Worm (Caenorhabditis elegans) whole organism, young adult: ENCODE measurements around the gene hum-5.

Experiments used
- D2030.7 ChIP-seq: fragments of 200-800 bp; sonication (Bioruptor generic); IDR thresholded peaks from 2 replicates; pipeline ENCODE4 v1.3.6; 2022; ENCODE audit warnings: missing genetic modification reagents, missing genetic modification characterization, missing compliant biosample characterization
- F33H1.4 ChIP-seq: fragments of 200-800 bp; sonication (Bioruptor generic); IDR thresholded peaks from 2 replicates; pipeline ENCODE4 v1.3.6; 2022; ENCODE audit warnings: missing genetic modification reagents, missing genetic modification characterization, missing compliant biosample characterization
- F37B4.10 ChIP-seq: fragments of 200-800 bp; sonication (Bioruptor generic); IDR thresholded peaks from 2 replicates; pipeline ENCODE4 v1.3.6; 2022; ENCODE audit warnings: missing genetic modification characterization, missing compliant biosample characterization
- F39B2.1 ChIP-seq: fragments of 200-800 bp; sonication (Bioruptor generic); IDR thresholded peaks from 2 replicates; pipeline ENCODE4 v1.3.6; 2022; ENCODE audit warnings: missing genetic modification reagents, missing genetic modification characterization, missing compliant biosample characterization
- F57A8.1 ChIP-seq: fragments of 200-800 bp; sonication (Bioruptor generic); optimal IDR thresholded peaks from 2 replicates; lab custom pipeline; 2018; ENCODE audit warnings: mild to moderate bottlenecking, missing genetic modification characterization, moderate library complexity, missing compliant biosample characterization
- K12H6.12 ChIP-seq: fragments of 200-800 bp; sonication (Bioruptor generic); optimal IDR thresholded peaks from 2 replicates; lab custom pipeline; 2018; ENCODE audit warnings: mild to moderate bottlenecking, missing genetic modification characterization, missing compliant biosample characterization
- ZK185.1 ChIP-seq: sonication (generic microtip); optimal IDR thresholded peaks from 2 replicates; lab custom pipeline; 2016; ENCODE audit warnings: mild to moderate bottlenecking, missing genetic modification characterization, missing compliant biosample characterization; ENCODE audit not compliant: poor library complexity, severe bottlenecking
- atf-7 ChIP-seq: sonication (generic microtip); optimal IDR thresholded peaks from 2 replicates; lab custom pipeline; 2017; ENCODE audit warnings: mild to moderate bottlenecking, missing genetic modification characterization, missing compliant biosample characterization
- athp-1 ChIP-seq: sonication (generic microtip); optimal IDR thresholded peaks from 2 replicates; lab custom pipeline; 2017; ENCODE audit warnings: mild to moderate bottlenecking, missing genetic modification characterization, missing compliant biosample characterization
- attf-3 ChIP-seq: fragments of 200-800 bp; sonication (Bioruptor generic); conservative IDR thresholded peaks from 2 replicates; pipeline ENCODE4 v1.3.6; 2022; ENCODE audit warnings: missing genetic modification reagents, missing genetic modification characterization, missing compliant biosample characterization
- attf-5 ChIP-seq: fragments of 200-800 bp; sonication (Bioruptor generic); optimal IDR thresholded peaks from 2 replicates; lab custom pipeline; 2018; ENCODE audit warnings: mild to moderate bottlenecking, missing genetic modification characterization, missing compliant biosample characterization
- cebp-1 ChIP-seq, 2 experiments: fragments of 200-800 bp in 1 of 2; sonication (Bioruptor generic) in 1 of 2; sonication (generic microtip) in 1 of 2; IDR thresholded peaks in 1 of 2; optimal IDR thresholded peaks in 1 of 2; 2 replicates each; pipeline versions ENCODE4 v1.3.6 to Lab custom; 2017 to 2022; ENCODE audit warnings: missing compliant biosample characterization in 2 of 2, missing genetic modification characterization in 2 of 2, mild to moderate bottlenecking in 1 of 2, missing genetic modification reagents in 1 of 2, moderate library complexity in 1 of 2
- cebp-2 ChIP-seq: fragments of 200-800 bp; sonication (Bioruptor generic); IDR thresholded peaks from 2 replicates; pipeline ENCODE4 v1.3.6; 2022; ENCODE audit warnings: missing genetic modification characterization, missing compliant biosample characterization
- ceh-27 ChIP-seq: fragments of 200-800 bp; sonication (Bioruptor generic); optimal IDR thresholded peaks from 2 replicates; lab custom pipeline; 2018; ENCODE audit warnings: mild to moderate bottlenecking, missing genetic modification characterization, moderate library complexity, missing compliant biosample characterization
- ceh-58 ChIP-seq: fragments of 200-800 bp; sonication (Bioruptor generic); IDR thresholded peaks from 2 replicates; pipeline ENCODE4 v1.3.6; 2022; ENCODE audit warnings: missing genetic modification characterization, missing compliant biosample characterization
- hlh-26 ChIP-seq: fragments of 200-800 bp; sonication (Bioruptor generic); conservative IDR thresholded peaks from 2 replicates; pipeline ENCODE4 v1.3.6; 2022; ENCODE audit warnings: missing genetic modification reagents, missing genetic modification characterization, missing compliant biosample characterization
- lin-26 ChIP-seq: fragments of 200-800 bp; sonication (Bioruptor generic); IDR thresholded peaks from 2 replicates; pipeline ENCODE4 v1.3.6; 2022; ENCODE audit warnings: missing genetic modification reagents, missing genetic modification characterization, missing compliant biosample characterization
- lin-35 ChIP-seq, 3 experiments: fragments of 150-350 bp in 2 of 3; sonication (generic microtip) in 1 of 3; optimal IDR thresholded peaks; 2 replicates each; lab custom pipeline; 2014 to 2018; ENCODE audit warnings: missing biosample characterization in 3 of 3, missing genetic modification characterization in 3 of 3, missing genetic modification reagents in 3 of 3
- lsl-1 ChIP-seq: fragments of 200-800 bp; sonication (Bioruptor generic); optimal IDR thresholded peaks from 2 replicates; lab custom pipeline; 2018; ENCODE audit warnings: mild to moderate bottlenecking, missing genetic modification characterization, moderate library complexity, missing compliant biosample characterization
- madf-3 ChIP-seq: fragments of 200-800 bp; sonication (Bioruptor generic); IDR thresholded peaks from 2 replicates; pipeline ENCODE4 v1.3.6; 2022; ENCODE audit warnings: missing genetic modification reagents, missing genetic modification characterization, missing compliant biosample characterization
- mcd-1 ChIP-seq: fragments of 200-800 bp; sonication (Bioruptor generic); IDR thresholded peaks from 2 replicates; pipeline ENCODE4 v1.3.6; 2022; ENCODE audit warnings: missing genetic modification reagents, missing genetic modification characterization, missing compliant biosample characterization
- nhr-120 ChIP-seq: fragments of 200-800 bp; sonication (Bioruptor generic); IDR thresholded peaks from 2 replicates; pipeline ENCODE4 v1.3.6; 2022; ENCODE audit warnings: missing genetic modification characterization, missing compliant biosample characterization
- pha-4 ChIP-seq: fragments of 150-350 bp; sonication (generic microtip); optimal IDR thresholded peaks from 2 replicates; lab custom pipeline; 2014; ENCODE audit warnings: missing biosample characterization, missing genetic modification reagents, missing genetic modification characterization
- rpc-1 ChIP-seq, 2 experiments: fragments of 150-350 bp in 1 of 2; sonication (generic microtip) in 1 of 2; optimal IDR thresholded peaks; 2 replicates each; lab custom pipeline; 2014 to 2018; ENCODE audit warnings: missing biosample characterization in 1 of 2, missing genetic modification characterization in 1 of 2, missing genetic modification reagents in 1 of 2, missing genotype in 1 of 2
- snpc-1.1 ChIP-seq: sonication (generic microtip); optimal IDR thresholded peaks from 2 replicates; lab custom pipeline; 2017; ENCODE audit warnings: missing genetic modification characterization, mild to moderate bottlenecking, missing compliant biosample characterization, antibody characterized with exemption, moderate library complexity, missing genotype, missing genetic modification reagents; ENCODE audit not compliant: insufficient read depth
- somi-1 ChIP-seq: fragments of 200-800 bp; sonication (Bioruptor generic); optimal IDR thresholded peaks from 2 replicates; lab custom pipeline; 2018; ENCODE audit warnings: mild to moderate bottlenecking, missing genetic modification characterization, missing compliant biosample characterization
- tbp1 ChIP-seq: fragments of 200-800 bp; sonication (Bioruptor generic); optimal IDR thresholded peaks from 2 replicates; lab custom pipeline; 2018; ENCODE audit warnings: mild to moderate bottlenecking, missing genetic modification characterization, missing compliant biosample characterization
- unc-62 ChIP-seq: fragments of 150-350 bp; optimal IDR thresholded peaks from 2 replicates; lab custom pipeline; 2014; ENCODE audit warnings: missing biosample characterization, missing genetic modification reagents, missing genetic modification characterization
- zfh-2 ChIP-seq: fragments of 200-800 bp; sonication (Bioruptor generic); conservative IDR thresholded peaks from 2 replicates; pipeline ENCODE4 v1.3.6; 2022; ENCODE audit warnings: missing genetic modification reagents, missing genetic modification characterization, missing compliant biosample characterization
- ztf-18 ChIP-seq: sonication (generic microtip); optimal IDR thresholded peaks from 2 replicates; lab custom pipeline; 2016; ENCODE audit warnings: missing genotype, mild to moderate bottlenecking, missing genetic modification characterization, missing compliant biosample characterization
- ztf-25 ChIP-seq: fragments of 200-800 bp; sonication (Bioruptor generic); IDR thresholded peaks from 2 replicates; pipeline ENCODE4 v1.3.6; 2022; ENCODE audit warnings: missing genetic modification reagents, missing genetic modification characterization, missing compliant biosample characterization
- ztf-6 ChIP-seq: fragments of 200-800 bp; sonication (Bioruptor generic); IDR thresholded peaks from 2 replicates; pipeline ENCODE4 v1.3.6; 2022; ENCODE audit warnings: missing genetic modification reagents, missing genetic modification characterization, missing compliant biosample characterization

The hum-5 gene

ce11 chrIII:4070239-4070638 lies 33.6 kb upstream of the hum-5 start:
- TF ChIP-seq zfh-2 (0 out of 2 replicates have a peak, but pooled peaks have one; percentile 25), lin-35 (GFP tag; optimal IDR thresholded peaks at IDR 0.05; lab: Kevin White, UChicago) (no peak)

- TF ChIP-seq zfh-2 (peak; percentile 52), mcd-1 (GFP tag; lab: Robert Waterston, UW) (0 out of 2 replicates have a peak, but pooled peaks have one; percentile 10), nhr-120 (GFP tag; lab: Robert Waterston, UW) (no peak)
Measured at ce11 chrIII:4068120-4068519, 31.5 kb upstream of the hum-5 start.

- TF ChIP-seq cebp-2 (GFP tag; lab: Robert Waterston, UW) (no peak), F39B2.1 (GFP tag; lab: Robert Waterston, UW) (no peak), snpc-1.1 (tag; lab: Kevin White, UChicago) (no peak), ZK185.1 (no peak), athp-1 (no peak), atf-7 (tag; lab: Kevin White, UChicago) (no peak), F37B4.10 (GFP tag; lab: Robert Waterston, UW) (no peak), somi-1 (no peak), lsl-1 (no peak), ztf-6 (no peak), hlh-26 (GFP tag; lab: Robert Waterston, UW) (no peak), pha-4 (tag; lab: Kevin White, UChicago) (no peak), ceh-27 (GFP tag; lab: Kevin White, UChicago) (no peak)
Measured at ce11 chrIII:4066333-4066732, 29.7 kb upstream of the hum-5 start, which contains the start of gene unc-79. Gene unc-79 (plus strand): TSS chrIII:4066633.

ce11 chrIII:4063724-4064123 lies 27.1 kb upstream of the hum-5 start:
- TF ChIP-seq K12H6.12 (tag; lab: Kevin White, UChicago) = peak; percentile 33
- no peak for TF ChIP-seq F57A8.1 (GFP tag; lab: Kevin White, UChicago)
- 0 out of 2 replicates have a peak, but pooled peaks have one; percentile 38 for TF ChIP-seq mcd-1 (GFP tag; lab: Robert Waterston, UW)
- no peak for TF ChIP-seq unc-62
- no peak for TF ChIP-seq ceh-58 (GFP tag; lab: Robert Waterston, UW)
- TF ChIP-seq ztf-18 (tag; lab: Kevin White, UChicago) = peak; percentile 1
- TF ChIP-seq attf-3 = 0 out of 2 replicates have a peak, but pooled peaks have one; percentile 16
- no peak for TF ChIP-seq cebp-1 (GFP tag; IDR thresholded peaks at IDR 0.05; lab: Robert Waterston, UW)
- peak; percentile 38 for TF ChIP-seq cebp-1 (tag; optimal IDR thresholded peaks at IDR 0.05; lab: Kevin White, UChicago)
- TF ChIP-seq ztf-25 (GFP tag; lab: Robert Waterston, UW) = 0 out of 2 replicates have a peak, but pooled peaks have one; percentile 34
- TF ChIP-seq zfh-2 = peak; percentile 94
- TF ChIP-seq attf-5 (GFP tag; lab: Kevin White, UChicago) = peak; percentile 13

- peak; percentile 43 for TF ChIP-seq D2030.7 (GFP tag; lab: Robert Waterston, UW)
- 0 out of 2 replicates have a peak, but pooled peaks have one; percentile 75 for TF ChIP-seq cebp-2 (GFP tag; lab: Robert Waterston, UW)
- TF ChIP-seq lin-26 (GFP tag; lab: Robert Waterston, UW) = peak; percentile 54; the same call in 1 of the 2 replicates
- TF ChIP-seq zfh-2 = 0 out of 2 replicates have a peak, but pooled peaks have one; percentile 20
- peak; percentile 69 for TF ChIP-seq tbp1
- TF ChIP-seq madf-3 = 0 out of 2 replicates have a peak, but pooled peaks have one; percentile 4
- TF ChIP-seq ztf-18 (tag; lab: Kevin White, UChicago) = peak; percentile 6
- TF ChIP-seq F33H1.4 (GFP tag; lab: Robert Waterston, UW) = 0 out of 2 replicates have a peak, but pooled peaks have one; percentile 13
- TF ChIP-seq rpc-1 (optimal IDR thresholded peaks at IDR 0.05; lab: Kevin White, UChicago) = peak; percentile 37
- peak; percentile 65 for TF ChIP-seq rpc-1 (tag; optimal IDR thresholded peaks at IDR 0.05; lab: Kevin White, UChicago)
Measured at ce11 chrIII:4060856-4061383, 24.3 kb upstream of the hum-5 start.
